Worm (Caenorhabditis elegans) whole organism, L3 larva: Measurements from ENCODE around the gene cah-4.

Experiments used
- R02D3.7 ChIP-seq: fragments of 150-350 bp; optimal IDR thresholded peaks from 2 replicates; lab custom pipeline; 2014; ENCODE audit warnings: missing biosample characterization, missing genetic modification characterization
- ZK546.5 ChIP-seq: sonication (generic microtip); optimal IDR thresholded peaks from 2 replicates; lab custom pipeline; 2017; ENCODE audit warnings: missing biosample characterization, missing genetic modification characterization
- ceh-28 ChIP-seq: fragments of 150-350 bp; optimal IDR thresholded peaks from 2 replicates; lab custom pipeline; 2014; ENCODE audit warnings: missing biosample characterization, missing genetic modification reagents, missing genetic modification characterization
- jun-1 ChIP-seq: fragments of 150-350 bp; optimal IDR thresholded peaks from 2 replicates; lab custom pipeline; 2014; ENCODE audit warnings: missing biosample characterization, missing genetic modification reagents, missing genetic modification characterization
- mdl-1 ChIP-seq: fragments of 150-350 bp; optimal IDR thresholded peaks from 2 replicates; lab custom pipeline; 2014; ENCODE audit warnings: missing biosample characterization, missing genetic modification characterization
- zag-1 ChIP-seq: fragments of 150-350 bp; optimal IDR thresholded peaks from 2 replicates; lab custom pipeline; 2014; ENCODE audit warnings: missing biosample characterization, missing genetic modification characterization

- TF ChIP-seq jun-1 (tag; lab: Kevin White, UChicago): no peak
- TF ChIP-seq mdl-1 (tag; lab: Kevin White, UChicago): no peak
- no peak for TF ChIP-seq zag-1 (tag; lab: Kevin White, UChicago)
- no peak for TF ChIP-seq ZK546.5
- no peak for TF ChIP-seq R02D3.7 (tag; lab: Kevin White, UChicago)
- TF ChIP-seq ceh-28 (tag; lab: Kevin White, UChicago): no peak
These were observed 36.3 kb upstream of the cah-4 start for ce11 chrX:13506043-13506442.
